Fruit fly (Drosophila melanogaster): ENCODE measurements around the gene Spase22-23.

Spase22-23 gene

DNA sequence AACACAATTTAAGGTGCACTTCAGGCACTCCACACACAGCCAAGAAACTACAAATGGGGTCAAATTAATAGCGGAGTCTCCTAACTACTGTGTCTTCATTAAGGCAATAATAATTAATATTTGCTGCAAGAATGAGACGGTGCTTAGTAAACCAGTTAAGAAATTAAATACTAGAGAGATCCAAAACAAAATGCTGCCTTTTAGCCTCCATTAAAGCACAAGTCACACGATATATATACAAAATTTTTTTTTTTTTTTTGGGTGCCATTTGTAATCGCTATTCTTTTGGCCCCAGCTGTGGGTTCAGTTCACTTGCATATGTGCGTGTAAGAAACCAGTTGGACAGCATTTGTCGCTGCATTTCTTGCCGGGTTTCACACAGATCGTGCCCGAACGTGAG, 26.4 kb downstream of the Spase22-23 start:
- TF ChIP-seq CG13624 (GFP tag; optimal IDR thresholded peaks at IDR 0.05) (no peak), Optix (GFP tag; IDR thresholded peaks at IDR 0.05) (0 out of 3 replicates have a peak, but pooled peaks have one; percentile 44), CG15601 (tag; optimal IDR thresholded peaks at IDR 0.05) (peak; percentile 12), CG5180 (GFP tag; optimal IDR thresholded peaks at IDR 0.05) (no peak), CG17912 (GFP tag; optimal IDR thresholded peaks at IDR 0.05) (no peak), CG1832 (GFP tag; optimal IDR thresholded peaks at IDR 0.05) (no peak), bsh (GFP tag; optimal IDR thresholded peaks at IDR 0.05) (peak; percentile 19 to 67), hbn (GFP tag; IDR thresholded peaks at IDR 0.05; ENCODE audit: partially characterized antibody) (no peak), CG7786 (GFP tag; optimal IDR thresholded peaks at IDR 0.05) (no peak), CG5953 (GFP tag; IDR thresholded peaks at IDR 0.05) (0 out of 2 replicates have a peak, but pooled peaks have one; percentile 3), lola (GFP tag; optimal IDR thresholded peaks at IDR 0.05) (peak in 1 of 3 experiments; percentile 17), HLH3B (GFP tag; IDR thresholded peaks at IDR 0.05) (0 out of 2 replicates have a peak, but pooled peaks have one; percentile 11), CG12104 (GFP tag; optimal IDR thresholded peaks at IDR 0.05) (no peak), CG10209 (GFP tag; optimal IDR thresholded peaks at IDR 0.05) (peak; percentile 4), kni (GFP tag; optimal IDR thresholded peaks at IDR 0.05) (peak; percentile 53), CG11247 (GFP tag; IDR thresholded peaks at IDR 0.05) (no peak), CG11504 (tag; optimal IDR thresholded peaks at IDR 0.05) (no peak), Hr3 (GFP tag; optimal IDR thresholded peaks at IDR 0.05) (peak; percentile 16), CG34422 (GFP tag; IDR thresholded peaks at IDR 0.05) (no peak), zfh1 (GFP tag; IDR thresholded peaks at IDR 0.05) (0 out of 3 replicates have a peak, but pooled peaks have one; percentile 14), Rx (GFP tag; IDR thresholded peaks at IDR 0.05) (no peak), CG8388 (GFP tag; optimal IDR thresholded peaks at IDR 0.05) (peak; percentile 44), dmrt11E (tag; optimal IDR thresholded peaks at IDR 0.05) (no peak), CG10321 (GFP tag; IDR thresholded peaks at IDR 0.05) (no peak), Hr51 (GFP tag; optimal IDR thresholded peaks at IDR 0.05) (peak in 1 of 2 experiments; percentile 65), nom (GFP tag; optimal IDR thresholded peaks at IDR 0.05) (peak; percentile 55), CG15269 (tag; optimal IDR thresholded peaks at IDR 0.05) (peak; percentile 44), bigmax (GFP tag; optimal IDR thresholded peaks at IDR 0.05) (no peak), CG4617 (GFP tag; optimal IDR thresholded peaks at IDR 0.05; ENCODE audit: borderline replicate concordance) (no peak), Sox102F (GFP tag; optimal IDR thresholded peaks at IDR 0.05) (peak; percentile 55), CG17359 (tag; optimal IDR thresholded peaks at IDR 0.05) (peak; percentile 31), Trl (optimal IDR thresholded peaks at IDR 0.05) (no peak), Trl (GFP tag; optimal IDR thresholded peaks at IDR 0.05) (no peak), Hsf (GFP tag; optimal IDR thresholded peaks at IDR 0.05) (peak; percentile 11), Six4 (GFP tag; optimal IDR thresholded peaks at IDR 0.05) (no peak), CG2875 (GFP tag; optimal IDR thresholded peaks at IDR 0.05) (peak; percentile 15), CG14710 (tag; optimal IDR thresholded peaks at IDR 0.05) (peak; percentile 3), Drgx (GFP tag; IDR thresholded peaks at IDR 0.05) (peak; percentile 85), cg (GFP tag; optimal IDR thresholded peaks at IDR 0.05) (peak; percentile 9), PHDP (tag; optimal IDR thresholded peaks at IDR 0.05) (no peak), org-1 (GFP tag; optimal IDR thresholded peaks at IDR 0.05) (no peak), gro (GFP tag; optimal IDR thresholded peaks at IDR 0.05) (no peak), sens (GFP tag) (peak; percentile 67), CG6689 (GFP tag; IDR thresholded peaks at IDR 0.05) (peak; percentile 51), corto (GFP tag; optimal IDR thresholded peaks at IDR 0.05) (peak; percentile 24), dmrt99B (tag; optimal IDR thresholded peaks at IDR 0.05) (peak; percentile 66), Blimp-1 (GFP tag; optimal IDR thresholded peaks at IDR 0.05) (peak; percentile 9), gt (GFP tag; IDR thresholded peaks at IDR 0.05) (no peak), CG4820 (GFP tag; optimal IDR thresholded peaks at IDR 0.05) (peak; percentile 2), ash1 (GFP tag; optimal IDR thresholded peaks at IDR 0.05) (no peak)
